Worm (Caenorhabditis elegans): ENCODE results near the gene Y43F4A.4.

The Y43F4A.4 gene

DNA sequence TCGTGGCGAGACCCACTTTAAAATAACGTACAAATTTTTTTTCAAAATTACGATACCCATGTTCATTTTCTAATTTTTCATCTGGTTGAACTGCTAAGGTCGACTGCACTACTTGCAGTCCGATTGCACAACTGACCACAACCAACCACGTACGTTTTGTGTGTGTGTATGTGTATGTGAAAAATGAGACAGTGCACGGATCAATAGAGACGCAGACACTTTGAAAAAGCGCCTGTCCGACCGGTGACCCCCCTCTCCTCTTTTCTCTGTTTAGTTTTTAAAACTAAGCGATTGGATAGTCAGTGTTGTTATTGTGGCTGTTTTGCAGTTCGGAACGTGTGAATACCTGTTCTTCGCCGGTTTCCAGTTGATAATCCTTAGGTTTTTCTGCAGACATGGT lies 13.4 kb downstream of the Y43F4A.4 start:
- TF ChIP-seq pes-1 (GFP tag; IDR thresholded peaks at IDR 0.05) (0 out of 2 replicates have a peak, but pooled peaks have one; percentile 25), ceh-36 (tag; optimal IDR thresholded peaks at IDR 0.05) (no peak)

DNA sequence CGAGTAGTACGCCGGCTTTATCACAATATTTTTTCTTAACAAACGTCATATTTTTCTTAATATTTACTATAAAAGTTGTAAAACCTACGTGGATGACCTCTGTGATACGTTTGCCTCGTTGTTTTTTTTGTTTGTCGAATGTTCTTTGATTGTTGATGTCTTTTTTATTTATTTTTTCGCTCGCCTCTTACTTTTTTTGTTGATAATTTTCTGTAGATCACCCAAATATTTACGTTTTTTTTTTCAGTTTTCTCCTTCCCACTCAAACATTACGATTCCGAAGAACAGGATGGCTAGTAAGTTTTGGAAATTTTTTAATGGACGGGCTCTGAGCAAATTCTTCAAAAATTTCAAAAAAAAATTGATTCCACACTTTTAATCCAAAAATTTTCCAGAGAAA lies 15.0 kb downstream of the Y43F4A.4 start:
- TF ChIP-seq pes-1 (GFP tag; IDR thresholded peaks at IDR 0.05) (no peak), ama-1 (optimal IDR thresholded peaks at IDR 0.05) (no peak), ceh-36 (tag; optimal IDR thresholded peaks at IDR 0.05) (no peak), hnd-1 (tag; optimal IDR thresholded peaks at IDR 0.05) (no peak), tbx-11 (GFP tag; IDR thresholded peaks at IDR 0.05) (no peak), tbx-37 (GFP tag; conservative IDR thresholded peaks at IDR 0.05) (no peak), tra-4 (tag; optimal IDR thresholded peaks at IDR 0.05) (no peak), B0310.2 (tag; optimal IDR thresholded peaks at IDR 0.05) (no peak), hmg-4 (GFP tag; optimal IDR thresholded peaks at IDR 0.05) (no peak), ets-7 (tag; optimal IDR thresholded peaks at IDR 0.05) (no peak), F13C5.2 (tag; optimal IDR thresholded peaks at IDR 0.05) (no peak), flt-1 (GFP tag; IDR thresholded peaks at IDR 0.05) (no peak), sea-1 (GFP tag; conservative IDR thresholded peaks at IDR 0.05) (no peak), hmbx-1 (tag; optimal IDR thresholded peaks at IDR 0.05) (no peak), aly-1 (tag; optimal IDR thresholded peaks at IDR 0.05) (no peak), ceh-13 (GFP tag; optimal IDR thresholded peaks at IDR 0.05) (no peak), scrt-1 (GFP tag; IDR thresholded peaks at IDR 0.05) (no peak)

DNA sequence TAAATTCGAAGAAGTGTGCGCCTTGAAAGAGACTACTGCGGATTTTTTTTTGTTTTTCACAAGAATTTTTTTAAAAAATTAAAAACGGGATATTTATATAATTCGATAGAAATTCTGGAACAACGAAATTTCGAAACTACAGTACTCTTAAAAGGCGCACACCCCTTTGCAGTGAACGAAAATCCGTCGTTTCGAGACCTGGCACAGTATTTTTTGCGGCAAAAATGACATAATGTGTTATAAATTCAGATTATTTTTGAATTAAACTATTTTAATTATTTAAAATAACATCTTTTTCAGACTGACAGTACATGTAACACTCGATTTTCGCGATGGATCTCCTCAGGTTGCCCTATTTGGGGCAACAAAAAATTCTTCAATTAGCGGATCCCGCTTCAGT lies 17.6 kb downstream of the Y43F4A.4 start, which contains the start of gene F56A8.4:
F56A8.4 (plus strand) TSS at position 301 of the 400 bp plus-strand sequence.
- TF ChIP-seq tra-4 (tag; optimal IDR thresholded peaks at IDR 0.05): no peak
- TF ChIP-seq hmbx-1 (tag; optimal IDR thresholded peaks at IDR 0.05): no peak
- TF ChIP-seq hnd-1 (tag; optimal IDR thresholded peaks at IDR 0.05): no peak

DNA sequence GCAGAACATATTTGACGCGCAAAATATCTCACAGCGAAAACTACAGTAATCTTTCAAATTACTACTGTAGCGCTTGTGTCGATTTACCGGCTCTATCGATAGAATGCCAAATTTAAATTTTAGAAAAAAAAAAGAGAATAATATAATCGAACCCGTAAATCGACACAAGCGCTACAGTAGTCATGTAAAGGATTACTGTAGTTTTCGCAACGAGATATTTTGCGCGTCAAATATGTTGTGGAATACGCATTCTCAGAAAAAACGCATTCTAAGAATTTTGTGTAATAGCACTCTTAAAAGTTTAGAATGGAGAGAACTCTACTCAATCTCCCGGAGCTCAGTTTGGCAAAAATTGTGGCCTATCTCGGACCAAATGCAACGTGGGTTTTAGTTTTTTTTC lies 20.2 kb downstream of the Y43F4A.4 start, which contains the start of gene F56A8.5:
F56A8.5 (plus strand) TSS at position 301 of the 400 bp plus-strand sequence.
- TF ChIP-seq flt-1 (GFP tag; IDR thresholded peaks at IDR 0.05): no peak
- TF ChIP-seq ceh-13 (GFP tag; optimal IDR thresholded peaks at IDR 0.05): no peak
- no peak for TF ChIP-seq ceh-36 (tag; optimal IDR thresholded peaks at IDR 0.05)
- no peak for TF ChIP-seq tbx-11 (GFP tag; IDR thresholded peaks at IDR 0.05)

DNA sequence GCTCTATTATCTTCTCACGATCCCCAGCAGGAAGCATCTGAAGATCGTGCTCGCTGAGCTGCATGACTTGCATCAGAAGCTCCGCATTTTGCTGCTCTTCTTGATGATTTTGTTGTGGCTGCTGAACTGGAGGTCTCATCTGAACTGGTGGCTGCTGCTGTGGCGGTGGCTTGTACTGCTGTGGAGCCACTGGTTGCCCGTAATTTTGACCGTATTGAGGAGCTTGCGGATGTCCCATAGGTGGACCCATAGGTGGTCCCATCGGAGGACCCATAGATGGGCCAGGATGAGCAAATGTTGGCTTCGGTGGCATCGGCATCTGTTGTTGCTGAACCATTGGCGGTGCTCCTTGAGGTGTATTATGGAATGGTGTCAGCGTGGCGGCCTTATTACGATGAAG lies 21.7 kb downstream of the Y43F4A.4 start:
- no peak for TF ChIP-seq B0310.2 (tag; optimal IDR thresholded peaks at IDR 0.05)
- TF ChIP-seq hmbx-1 (tag; optimal IDR thresholded peaks at IDR 0.05): no peak
- TF ChIP-seq pes-1 (GFP tag; IDR thresholded peaks at IDR 0.05): no peak
- TF ChIP-seq F13C5.2 (tag; optimal IDR thresholded peaks at IDR 0.05): no peak

DNA sequence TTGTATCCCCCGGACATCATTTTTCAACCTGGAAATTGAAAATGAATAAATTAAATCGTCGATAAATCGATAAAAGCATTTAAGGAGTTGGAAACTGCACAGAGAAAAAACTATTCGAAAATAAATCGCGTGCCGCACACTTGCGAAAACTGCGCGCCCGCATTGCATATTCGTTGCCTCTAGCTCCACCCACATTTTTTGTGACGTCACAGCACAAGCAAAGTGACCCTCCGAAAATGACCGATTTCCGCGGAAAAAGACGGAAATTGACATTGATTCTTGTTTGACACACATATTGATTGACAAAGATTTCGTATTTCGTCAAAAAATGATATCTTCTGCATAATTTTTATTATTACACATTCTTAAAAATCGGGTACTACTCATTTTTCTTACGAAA lies 23.5 kb downstream of the Y43F4A.4 start, which contains the start of gene cpf-2:
cpf-2 (minus strand) TSS at position 28 of the 400 bp plus-strand sequence.
- TF ChIP-seq scrt-1 (GFP tag; IDR thresholded peaks at IDR 0.05) (peak; percentile 57; the same call in 1 of the 2 replicates), tbx-11 (GFP tag; IDR thresholded peaks at IDR 0.05) (peak; percentile 65; the same call in 1 of the 2 replicates), F13C5.2 (tag; optimal IDR thresholded peaks at IDR 0.05) (peak; percentile 93), hnd-1 (tag; optimal IDR thresholded peaks at IDR 0.05) (peak; percentile 13), aly-1 (tag; optimal IDR thresholded peaks at IDR 0.05) (peak; percentile 44), ets-7 (tag; optimal IDR thresholded peaks at IDR 0.05) (no peak), B0310.2 (tag; optimal IDR thresholded peaks at IDR 0.05) (peak; percentile 33), ama-1 (optimal IDR thresholded peaks at IDR 0.05) (no peak), tra-4 (tag; optimal IDR thresholded peaks at IDR 0.05) (peak; percentile 12), hmg-4 (GFP tag; optimal IDR thresholded peaks at IDR 0.05) (peak; percentile 73), hmbx-1 (tag; optimal IDR thresholded peaks at IDR 0.05) (peak; percentile 33), tbx-37 (GFP tag; conservative IDR thresholded peaks at IDR 0.05) (peak; percentile 55; the same call in 1 of the 2 replicates), ceh-36 (tag; optimal IDR thresholded peaks at IDR 0.05) (peak; percentile 51), pes-1 (GFP tag; IDR thresholded peaks at IDR 0.05) (peak; percentile 75), flt-1 (GFP tag; IDR thresholded peaks at IDR 0.05) (peak; percentile 64), sea-1 (GFP tag; conservative IDR thresholded peaks at IDR 0.05) (peak; percentile 80), ceh-13 (GFP tag; optimal IDR thresholded peaks at IDR 0.05) (peak; percentile 33)

DNA sequence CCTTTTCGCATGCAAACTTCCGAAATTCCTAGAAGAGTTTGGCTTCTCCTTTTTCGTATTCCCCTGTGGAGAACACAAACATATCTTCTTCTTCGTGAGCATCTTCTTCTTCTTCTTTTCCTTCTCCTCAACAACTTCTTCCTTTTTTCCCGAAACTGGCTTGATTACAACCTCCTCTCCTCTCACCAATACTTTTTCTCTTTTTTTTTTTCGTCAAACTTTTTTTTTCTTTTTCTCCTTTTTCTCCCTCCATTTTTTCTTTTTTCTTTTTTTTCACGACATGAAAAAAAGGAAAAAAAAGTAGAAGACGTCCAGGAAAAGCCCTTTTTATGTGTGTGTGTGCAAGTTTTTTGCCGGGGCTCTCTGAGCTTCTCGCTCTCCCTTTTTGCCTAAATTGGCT lies 25.5 kb downstream of the Y43F4A.4 start:
- TF ChIP-seq tbx-37 (GFP tag; conservative IDR thresholded peaks at IDR 0.05): no peak
- no peak for TF ChIP-seq hmg-4 (GFP tag; optimal IDR thresholded peaks at IDR 0.05)
- no peak for TF ChIP-seq aly-1 (tag; optimal IDR thresholded peaks at IDR 0.05)
- TF ChIP-seq ceh-36 (tag; optimal IDR thresholded peaks at IDR 0.05): no peak
- no peak for TF ChIP-seq flt-1 (GFP tag; IDR thresholded peaks at IDR 0.05)
- no peak for TF ChIP-seq tbx-11 (GFP tag; IDR thresholded peaks at IDR 0.05)
- TF ChIP-seq ama-1 (optimal IDR thresholded peaks at IDR 0.05): no peak
- TF ChIP-seq hmbx-1 (tag; optimal IDR thresholded peaks at IDR 0.05): no peak
- no peak for TF ChIP-seq pes-1 (GFP tag; IDR thresholded peaks at IDR 0.05)
- no peak for TF ChIP-seq scrt-1 (GFP tag; IDR thresholded peaks at IDR 0.05)
- no peak for TF ChIP-seq ets-7 (tag; optimal IDR thresholded peaks at IDR 0.05)
- no peak for TF ChIP-seq F13C5.2 (tag; optimal IDR thresholded peaks at IDR 0.05)
- TF ChIP-seq sea-1 (GFP tag; conservative IDR thresholded peaks at IDR 0.05): no peak
- TF ChIP-seq B0310.2 (tag; optimal IDR thresholded peaks at IDR 0.05): no peak
- no peak for TF ChIP-seq tra-4 (tag; optimal IDR thresholded peaks at IDR 0.05)
- TF ChIP-seq ceh-13 (GFP tag; optimal IDR thresholded peaks at IDR 0.05): no peak
- no peak for TF ChIP-seq hnd-1 (tag; optimal IDR thresholded peaks at IDR 0.05)

DNA sequence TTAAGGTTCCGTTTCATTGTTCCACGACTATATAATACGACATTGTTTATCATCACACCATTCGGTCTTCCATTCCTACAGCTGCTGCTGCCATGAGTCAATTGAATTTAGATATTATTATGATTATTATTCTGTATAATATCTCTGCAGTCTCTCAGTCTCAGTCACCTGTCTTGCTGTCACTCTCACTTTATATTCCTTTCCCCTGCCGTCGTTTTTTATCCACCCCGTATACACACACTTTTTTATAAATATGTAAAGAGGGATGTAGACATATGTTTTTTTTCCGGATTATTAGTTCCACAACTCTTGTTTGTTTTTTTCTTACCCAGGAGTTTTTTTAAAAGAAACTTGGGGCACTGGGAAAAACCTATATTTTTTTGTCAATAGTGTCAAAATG lies 26.8 kb downstream of the Y43F4A.4 start:
- TF ChIP-seq aly-1 (tag; optimal IDR thresholded peaks at IDR 0.05) (no peak), pes-1 (GFP tag; IDR thresholded peaks at IDR 0.05) (no peak), hmg-4 (GFP tag; optimal IDR thresholded peaks at IDR 0.05) (no peak), flt-1 (GFP tag; IDR thresholded peaks at IDR 0.05) (no peak), B0310.2 (tag; optimal IDR thresholded peaks at IDR 0.05) (no peak), ets-7 (tag; optimal IDR thresholded peaks at IDR 0.05) (no peak), hnd-1 (tag; optimal IDR thresholded peaks at IDR 0.05) (no peak), sea-1 (GFP tag; conservative IDR thresholded peaks at IDR 0.05) (no peak), ceh-36 (tag; optimal IDR thresholded peaks at IDR 0.05) (no peak)
